Fruit fly (Drosophila melanogaster): ENCODE data around the gene Taf10b.

Gene Taf10b

DNA sequence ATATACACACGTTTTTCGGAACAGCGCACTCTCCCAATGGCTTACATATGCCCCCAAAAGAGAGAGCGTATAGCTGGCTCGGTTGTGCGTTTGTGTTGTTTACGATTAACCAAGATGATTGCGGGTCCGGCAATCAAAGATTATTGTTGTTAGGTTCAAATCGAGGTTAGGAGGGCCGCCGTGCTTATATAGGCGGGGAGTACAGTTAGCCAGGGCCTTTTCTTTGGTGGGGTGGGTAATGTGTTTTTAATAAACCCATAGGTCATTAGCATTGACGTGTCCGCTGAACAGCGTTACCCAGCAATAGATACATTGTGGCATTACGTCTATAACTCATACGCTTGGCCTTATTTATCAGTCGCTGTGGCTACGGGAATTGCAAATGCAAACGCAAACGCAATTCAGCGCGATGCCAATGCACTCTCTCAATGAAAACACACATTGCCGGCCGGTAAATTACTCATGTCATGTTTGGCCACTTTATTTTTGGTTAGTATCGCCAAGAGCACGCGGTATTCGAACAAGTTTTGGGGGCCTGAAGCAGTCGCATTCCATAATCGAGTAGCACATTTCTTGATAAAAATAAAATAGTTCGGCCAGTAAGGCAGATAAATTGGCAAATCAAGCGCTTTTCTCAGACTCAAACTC is 13.7 kb downstream of the Taf10b start:
- peak; percentile 47 for TF ChIP-seq sug (tag; optimal IDR thresholded peaks at IDR 0.05)
- TF ChIP-seq bigmax (GFP tag; optimal IDR thresholded peaks at IDR 0.05): peak; percentile 69
- TF ChIP-seq Trl (optimal IDR thresholded peaks at IDR 0.05): peak in 1 of 2 experiments; percentile 45
- no peak for TF ChIP-seq Trl (GFP tag; optimal IDR thresholded peaks at IDR 0.05)
- TF ChIP-seq zen (tag; optimal IDR thresholded peaks at IDR 0.05): peak; percentile 62
- TF ChIP-seq Hr78 (GFP tag; optimal IDR thresholded peaks at IDR 0.05): peak in 1 of 2 experiments; percentile 25
- no peak for TF ChIP-seq CG8290 (GFP tag; optimal IDR thresholded peaks at IDR 0.05)
- TF ChIP-seq CG8290 (tag; optimal IDR thresholded peaks at IDR 0.05): peak in 1 of 2 experiments; percentile 5
- no peak for TF ChIP-seq cad (GFP tag; optimal IDR thresholded peaks at IDR 0.05)
- no peak for TF ChIP-seq BEAF-32 (GFP tag; optimal IDR thresholded peaks at IDR 0.05)
- peak; percentile 70 for TF ChIP-seq exex (tag; optimal IDR thresholded peaks at IDR 0.05)
- no peak for TF ChIP-seq Hsf (GFP tag; optimal IDR thresholded peaks at IDR 0.05)
- TF ChIP-seq Ets65A (GFP tag): peak; percentile 79
- peak; percentile 45 for TF ChIP-seq grn (GFP tag; optimal IDR thresholded peaks at IDR 0.05)
- no peak for TF ChIP-seq MBD-R2 (GFP tag; IDR thresholded peaks at IDR 0.05)
- TF ChIP-seq dan (GFP tag; IDR thresholded peaks at IDR 0.05): no peak
- TF ChIP-seq Pdp1 (GFP tag; optimal IDR thresholded peaks at IDR 0.05): peak in 1 of 2 experiments; percentile 21
- no peak for TF ChIP-seq grau (tag; optimal IDR thresholded peaks at IDR 0.05)
- TF ChIP-seq sd (tag; optimal IDR thresholded peaks at IDR 0.05): peak; percentile 89

DNA sequence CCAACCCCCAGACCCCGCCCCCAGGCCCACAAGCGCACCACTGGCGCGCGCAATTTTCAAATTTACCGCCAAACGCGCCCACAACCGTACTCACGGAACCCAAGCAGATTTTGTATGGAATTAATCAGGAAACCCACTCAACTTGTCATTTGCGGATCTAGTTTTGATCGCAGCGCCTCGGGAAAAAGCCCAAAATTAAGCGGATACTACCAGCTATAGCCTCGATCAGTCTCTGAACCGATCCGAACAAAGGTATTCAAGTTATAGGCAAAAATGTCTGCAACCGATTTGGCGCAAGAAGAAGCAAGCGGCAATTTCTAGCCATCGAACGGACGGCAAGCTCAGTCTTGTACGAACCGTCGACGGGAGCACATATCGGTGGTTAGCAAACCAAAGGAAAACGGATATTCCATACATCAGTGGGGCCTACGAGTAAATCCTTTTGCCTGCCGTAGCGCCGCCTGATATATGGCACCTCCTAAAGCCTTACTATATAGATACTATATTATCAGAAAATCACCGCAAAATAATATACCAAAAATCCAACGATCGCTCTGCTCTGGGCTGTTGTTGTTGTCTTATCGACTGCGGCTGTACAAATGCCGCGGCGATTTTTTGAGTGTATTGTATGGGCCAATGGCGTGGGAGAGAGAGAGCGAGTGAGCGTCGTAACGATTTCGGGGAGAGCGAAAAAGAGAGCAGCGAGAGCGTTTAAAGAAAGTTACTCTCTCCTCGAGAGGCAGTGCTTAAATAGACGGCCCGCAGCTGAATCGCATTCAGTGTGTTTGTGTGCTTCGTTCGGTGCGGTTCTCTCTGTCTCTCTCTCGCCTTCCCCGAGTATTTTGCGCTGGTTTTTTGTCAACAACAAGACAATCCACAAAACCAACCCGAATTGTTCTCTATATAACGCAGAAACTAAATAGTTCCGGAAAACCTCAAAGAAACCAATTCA is 14.9 kb downstream of the Taf10b start, which contains the start of gene Pgk:
Pgk (minus strand) TSS at position 609 of the 952 bp plus-strand sequence.
- TF ChIP-seq CG18764 (GFP tag; optimal IDR thresholded peaks at IDR 0.05): no peak
- no peak for TF ChIP-seq tna (GFP tag; IDR thresholded peaks at IDR 0.05; ENCODE audit: partially characterized antibody)
- no peak for TF ChIP-seq ro (GFP tag; IDR thresholded peaks at IDR 0.05)
- TF ChIP-seq CG11696 (GFP tag; IDR thresholded peaks at IDR 0.05): no peak
- no peak for TF ChIP-seq Ssrp (tag; optimal IDR thresholded peaks at IDR 0.05)
- TF ChIP-seq CG12236 (GFP tag; optimal IDR thresholded peaks at IDR 0.05): no peak
- peak; percentile 82 for TF ChIP-seq BtbVII (GFP tag; optimal IDR thresholded peaks at IDR 0.05)
- peak; percentile 29 for TF ChIP-seq CG2116 (GFP tag; optimal IDR thresholded peaks at IDR 0.05)
- TF ChIP-seq trem (tag; optimal IDR thresholded peaks at IDR 0.05): peak; percentile 54
- peak; percentile 33 for TF ChIP-seq gcm (GFP tag; optimal IDR thresholded peaks at IDR 0.05)
- TF ChIP-seq CG14965 (GFP tag; optimal IDR thresholded peaks at IDR 0.05; ENCODE audit: borderline replicate concordance): no peak
- peak; percentile 68 for TF ChIP-seq nau (GFP tag; optimal IDR thresholded peaks at IDR 0.05)
- TF ChIP-seq CG9876 (GFP tag; optimal IDR thresholded peaks at IDR 0.05): peak; percentile 31
- no peak for TF ChIP-seq tio (GFP tag; optimal IDR thresholded peaks at IDR 0.05)
- TF ChIP-seq Opbp (GFP tag; IDR thresholded peaks at IDR 0.05; ENCODE audit: partially characterized antibody): no peak
- no peak for TF ChIP-seq stwl (tag; optimal IDR thresholded peaks at IDR 0.05)
- no peak for TF ChIP-seq HLH4C (GFP tag; IDR thresholded peaks at IDR 0.05; ENCODE audit: partially characterized antibody)
- peak; percentile 95 for TF ChIP-seq Dp (GFP tag; optimal IDR thresholded peaks at IDR 0.05)
- TF ChIP-seq CG8924 (tag; optimal IDR thresholded peaks at IDR 0.05): peak; percentile 61
- TF ChIP-seq usp (GFP tag; optimal IDR thresholded peaks at IDR 0.05): no peak
- TF ChIP-seq ssp (GFP tag; IDR thresholded peaks at IDR 0.05): no peak
- no peak for TF ChIP-seq CG6689 (GFP tag; IDR thresholded peaks at IDR 0.05)
- TF ChIP-seq CG17385 (GFP tag; optimal IDR thresholded peaks at IDR 0.05): peak; percentile 100
- TF ChIP-seq en (GFP tag; optimal IDR thresholded peaks at IDR 0.05): no peak
- no peak for TF ChIP-seq otp (GFP tag; IDR thresholded peaks at IDR 0.05)
- TF ChIP-seq Dref (GFP tag; IDR thresholded peaks at IDR 0.05): no peak
- no peak for TF ChIP-seq sna (GFP tag; IDR thresholded peaks at IDR 0.05; ENCODE audit: partially characterized antibody)
- TF ChIP-seq cato (GFP tag; optimal IDR thresholded peaks at IDR 0.05; ENCODE audit: borderline replicate concordance): no peak
- TF ChIP-seq nerfin-1 (tag; optimal IDR thresholded peaks at IDR 0.05): peak; percentile 5

Measured in whole organism, embryonic.